Worm (Caenorhabditis elegans) whole organism, L1 larva: ENCODE measurements around the gene F53F4.2.

ENCODE experiments used
- nhr-12 ChIP-seq: sonication (generic microtip); optimal IDR thresholded peaks from 2 replicates; lab custom pipeline; 2017; ENCODE audit warnings: missing biosample characterization, missing genetic modification characterization
- nhr-237 ChIP-seq: fragments of 150-350 bp; optimal IDR thresholded peaks from 2 replicates; lab custom pipeline; 2014; ENCODE audit warnings: missing biosample characterization, missing genetic modification characterization
- pax-3 ChIP-seq: fragments of 200-800 bp; sonication (Bioruptor generic); optimal IDR thresholded peaks from 2 replicates; lab custom pipeline; 2018; ENCODE audit warnings: mild to moderate bottlenecking, missing genetic modification characterization, moderate library complexity, missing compliant biosample characterization
- pqm-1 ChIP-seq: sonication (generic microtip); optimal IDR thresholded peaks from 3 replicates; lab custom pipeline; 2017; ENCODE audit warnings: missing biosample characterization, missing genetic modification characterization
- skn-1 ChIP-seq: fragments of 150-350 bp; optimal IDR thresholded peaks from 2 replicates; lab custom pipeline; 2014; ENCODE audit warnings: missing biosample characterization, missing genetic modification characterization
- sup-37 ChIP-seq: fragments of 200-800 bp; sonication (Bioruptor generic); optimal IDR thresholded peaks from 2 replicates; lab custom pipeline; 2018; ENCODE audit warnings: mild to moderate bottlenecking, missing genetic modification characterization, missing compliant biosample characterization

- TF ChIP-seq sup-37 (GFP tag; lab: Kevin White, UChicago): no peak
- TF ChIP-seq pqm-1 (tag; lab: Kevin White, UChicago): no peak
- TF ChIP-seq skn-1 (tag; lab: Kevin White, UChicago): no peak
- TF ChIP-seq nhr-237 (tag; lab: Kevin White, UChicago): no peak
- no peak for TF ChIP-seq nhr-12 (tag; lab: Kevin White, UChicago)
- no peak for TF ChIP-seq pax-3 (tag; lab: Kevin White, UChicago)
Observed at ce11 chrV:13577463-13577862, 11.9 kb downstream of the F53F4.2 start.
